Fruit fly (Drosophila melanogaster) whole organism, prepupa: ENCODE data around the gene CG1637.

Experiments used
- CG10631 ChIP-seq: fragments of 200-800 bp; sonication (Bioruptor generic); optimal IDR thresholded peaks from 2 replicates; lab custom pipeline; 2016; ENCODE audit warnings: missing biosample characterization, missing genetic modification characterization
- CG6163 ChIP-seq: fragments of 200-800 bp; sonication (Bioruptor generic); IDR thresholded peaks from 3 replicates; pipeline ENCODE4 v1.3.6; 2022; ENCODE audit warnings: missing biosample characterization, missing genetic modification characterization
- Gug ChIP-seq: fragments of 200-800 bp; sonication (Bioruptor generic); IDR thresholded peaks from 2 replicates; pipeline ENCODE4 v1.3.6; 2022; ENCODE audit warnings: missing biosample characterization, missing genetic modification characterization
- Hr4 ChIP-seq: fragments of 200-800 bp; sonication (Bioruptor generic); optimal IDR thresholded peaks from 3 replicates; lab custom pipeline; 2016; ENCODE audit warnings: missing biosample characterization, missing genetic modification characterization
- cyc ChIP-seq: fragments of 200-800 bp; sonication (Bioruptor generic); optimal IDR thresholded peaks from 3 replicates; lab custom pipeline; 2016; ENCODE audit warnings: missing biosample characterization, missing genetic modification characterization
- net ChIP-seq: fragments of 200-800 bp; sonication (Bioruptor generic); optimal IDR thresholded peaks from 3 replicates; lab custom pipeline; 2016; ENCODE audit warnings: missing biosample characterization, missing genetic modification characterization

DNA sequence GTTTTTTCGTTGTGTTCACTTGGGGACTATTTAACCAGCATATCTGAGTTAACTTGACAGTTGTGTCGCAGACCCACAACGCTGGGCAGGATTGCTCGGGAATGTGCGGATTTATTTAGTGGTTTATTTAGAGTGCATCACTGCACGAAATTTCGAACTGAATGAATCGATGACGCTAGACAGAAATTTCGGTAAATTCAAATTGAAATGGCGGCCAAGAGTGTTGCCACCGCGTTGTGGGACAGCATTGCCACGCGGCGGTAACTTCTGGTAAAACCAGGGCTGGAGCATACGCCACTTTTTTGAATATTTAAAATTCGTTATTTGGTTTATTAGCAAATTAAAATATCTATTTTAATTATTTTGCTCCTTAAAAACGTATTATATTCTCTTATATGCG lies 23.0 kb downstream of the CG1637 start, which contains the start of gene feo:
- TF ChIP-seq Gug (GFP tag; lab: Robert Waterston, UW) (no peak), Hr4 (GFP tag; lab: Kevin White, UChicago) (no peak), CG10631 (GFP tag; lab: Kevin White, UChicago) (no peak), cyc (GFP tag; lab: Kevin White, UChicago) (no peak), net (GFP tag; lab: Kevin White, UChicago) (no peak), CG6163 (no peak)
